Worm (Caenorhabditis elegans): ENCODE results near the gene nhr-94.

DNA sequence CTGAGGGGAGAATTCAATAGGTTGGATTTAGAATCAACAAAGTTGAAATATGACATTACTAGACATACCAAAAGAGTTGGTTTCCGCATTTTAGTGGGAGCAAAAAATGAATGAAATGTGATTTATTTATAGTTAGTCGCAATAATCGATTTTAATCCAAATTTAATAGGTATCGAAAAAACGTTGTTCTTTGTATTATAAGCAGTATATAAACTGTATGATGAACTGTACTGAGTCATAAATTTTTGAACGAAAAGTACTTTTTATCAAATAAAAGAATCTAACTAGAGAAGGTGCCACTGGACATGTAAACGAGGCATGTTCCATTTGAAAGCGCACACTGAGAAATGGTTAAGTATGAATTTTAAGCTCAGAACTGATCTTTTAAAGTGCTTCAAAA is 3.8 kb upstream of the nhr-94 start, which contains the start of gene C12D5.9:
- TF ChIP-seq Y116A8C.19 (tag; optimal IDR thresholded peaks at IDR 0.05; ENCODE audit: borderline replicate concordance): no peak
- TF ChIP-seq fos-1 (tag; optimal IDR thresholded peaks at IDR 0.05): no peak
- no peak for TF ChIP-seq pax-3 (tag; optimal IDR thresholded peaks at IDR 0.05)
- TF ChIP-seq hpl-2 (GFP tag; optimal IDR thresholded peaks at IDR 0.05): no peak
- TF ChIP-seq snpc-4 (tag; optimal IDR thresholded peaks at IDR 0.05): no peak
- TF ChIP-seq ztf-11 (tag; optimal IDR thresholded peaks at IDR 0.05): no peak
- TF ChIP-seq nhr-11 (tag; optimal IDR thresholded peaks at IDR 0.05): no peak
- TF ChIP-seq fkh-10 (GFP tag; optimal IDR thresholded peaks at IDR 0.05): no peak
- TF ChIP-seq pqm-1 (tag; optimal IDR thresholded peaks at IDR 0.05): no peak
